Worm (Caenorhabditis elegans): ENCODE results near the gene ugt-3.

The ugt-3 gene

ce11 chrV:12811810-12812209, 11.7 kb upstream of the ugt-3 start:
- TF ChIP-seq pes-1 (GFP tag; IDR thresholded peaks at IDR 0.05) (no peak), scrt-1 (GFP tag; IDR thresholded peaks at IDR 0.05) (no peak), tbx-11 (GFP tag; IDR thresholded peaks at IDR 0.05) (no peak), B0310.2 (tag; optimal IDR thresholded peaks at IDR 0.05) (no peak), F13C5.2 (tag; optimal IDR thresholded peaks at IDR 0.05) (no peak), ama-1 (optimal IDR thresholded peaks at IDR 0.05) (no peak), ceh-36 (tag; optimal IDR thresholded peaks at IDR 0.05) (no peak), hnd-1 (tag; optimal IDR thresholded peaks at IDR 0.05) (no peak), sea-1 (GFP tag; conservative IDR thresholded peaks at IDR 0.05) (no peak), flt-1 (GFP tag; IDR thresholded peaks at IDR 0.05) (no peak), aly-1 (tag; optimal IDR thresholded peaks at IDR 0.05) (no peak), tra-4 (tag; optimal IDR thresholded peaks at IDR 0.05) (no peak), ets-7 (tag; optimal IDR thresholded peaks at IDR 0.05) (no peak), tbx-37 (GFP tag; conservative IDR thresholded peaks at IDR 0.05) (no peak), hmg-4 (GFP tag; optimal IDR thresholded peaks at IDR 0.05) (no peak), hmbx-1 (tag; optimal IDR thresholded peaks at IDR 0.05) (no peak), ceh-13 (GFP tag; optimal IDR thresholded peaks at IDR 0.05) (no peak)

- TF ChIP-seq flt-1 (GFP tag; IDR thresholded peaks at IDR 0.05) = no peak
- no peak for TF ChIP-seq scrt-1 (GFP tag; IDR thresholded peaks at IDR 0.05)
- no peak for TF ChIP-seq ceh-36 (tag; optimal IDR thresholded peaks at IDR 0.05)
- TF ChIP-seq tbx-11 (GFP tag; IDR thresholded peaks at IDR 0.05) = no peak
- TF ChIP-seq F13C5.2 (tag; optimal IDR thresholded peaks at IDR 0.05) = no peak
- no peak for TF ChIP-seq ama-1 (optimal IDR thresholded peaks at IDR 0.05)
- no peak for TF ChIP-seq tbx-37 (GFP tag; conservative IDR thresholded peaks at IDR 0.05)
- TF ChIP-seq aly-1 (tag; optimal IDR thresholded peaks at IDR 0.05) = no peak
- no peak for TF ChIP-seq hmbx-1 (tag; optimal IDR thresholded peaks at IDR 0.05)
- no peak for TF ChIP-seq B0310.2 (tag; optimal IDR thresholded peaks at IDR 0.05)
- no peak for TF ChIP-seq ets-7 (tag; optimal IDR thresholded peaks at IDR 0.05)
- TF ChIP-seq sea-1 (GFP tag; conservative IDR thresholded peaks at IDR 0.05) = no peak
- no peak for TF ChIP-seq hmg-4 (GFP tag; optimal IDR thresholded peaks at IDR 0.05)
- no peak for TF ChIP-seq pes-1 (GFP tag; IDR thresholded peaks at IDR 0.05)
- TF ChIP-seq ceh-13 (GFP tag; optimal IDR thresholded peaks at IDR 0.05) = no peak
- TF ChIP-seq hnd-1 (tag; optimal IDR thresholded peaks at IDR 0.05) = no peak
- TF ChIP-seq tra-4 (tag; optimal IDR thresholded peaks at IDR 0.05) = no peak
Measured at ce11 chrV:12811126-12811525, 11.1 kb upstream of the ugt-3 start, which contains the start of gene ZC443.2. ZC443.2 (minus strand) TSS chrV:12811192.

- no peak for TF ChIP-seq ceh-36 (tag; optimal IDR thresholded peaks at IDR 0.05)
- TF ChIP-seq scrt-1 (GFP tag; IDR thresholded peaks at IDR 0.05) = no peak
- TF ChIP-seq ama-1 (optimal IDR thresholded peaks at IDR 0.05) = no peak
- no peak for TF ChIP-seq ceh-13 (GFP tag; optimal IDR thresholded peaks at IDR 0.05)
- no peak for TF ChIP-seq F13C5.2 (tag; optimal IDR thresholded peaks at IDR 0.05)
- no peak for TF ChIP-seq sea-1 (GFP tag; conservative IDR thresholded peaks at IDR 0.05)
- no peak for TF ChIP-seq tbx-11 (GFP tag; IDR thresholded peaks at IDR 0.05)
- no peak for TF ChIP-seq ets-7 (tag; optimal IDR thresholded peaks at IDR 0.05)
- TF ChIP-seq hnd-1 (tag; optimal IDR thresholded peaks at IDR 0.05) = no peak
- no peak for TF ChIP-seq tbx-37 (GFP tag; conservative IDR thresholded peaks at IDR 0.05)
- TF ChIP-seq pes-1 (GFP tag; IDR thresholded peaks at IDR 0.05) = no peak
- no peak for TF ChIP-seq hmg-4 (GFP tag; optimal IDR thresholded peaks at IDR 0.05)
- TF ChIP-seq tra-4 (tag; optimal IDR thresholded peaks at IDR 0.05) = no peak
- TF ChIP-seq B0310.2 (tag; optimal IDR thresholded peaks at IDR 0.05) = no peak
- TF ChIP-seq aly-1 (tag; optimal IDR thresholded peaks at IDR 0.05) = no peak
- TF ChIP-seq flt-1 (GFP tag; IDR thresholded peaks at IDR 0.05) = no peak
- no peak for TF ChIP-seq hmbx-1 (tag; optimal IDR thresholded peaks at IDR 0.05)
Measured at ce11 chrV:12809876-12810275, 9.8 kb upstream of the ugt-3 start, which contains the start of gene ZC443.1. ZC443.1 (minus strand) TSS chrV:12810080.

- TF ChIP-seq hnd-1 (tag; optimal IDR thresholded peaks at IDR 0.05) (no peak), tra-4 (tag; optimal IDR thresholded peaks at IDR 0.05) (no peak), ceh-13 (GFP tag; optimal IDR thresholded peaks at IDR 0.05) (no peak), sea-1 (GFP tag; conservative IDR thresholded peaks at IDR 0.05) (no peak), tbx-11 (GFP tag; IDR thresholded peaks at IDR 0.05) (no peak), B0310.2 (tag; optimal IDR thresholded peaks at IDR 0.05) (no peak), ets-7 (tag; optimal IDR thresholded peaks at IDR 0.05) (no peak), aly-1 (tag; optimal IDR thresholded peaks at IDR 0.05) (no peak), F13C5.2 (tag; optimal IDR thresholded peaks at IDR 0.05) (no peak), scrt-1 (GFP tag; IDR thresholded peaks at IDR 0.05) (no peak)
Measured at ce11 chrV:12806190-12806589, 6.1 kb upstream of the ugt-3 start, which contains the start of gene ZC443.7. ZC443.7 (plus strand) TSS chrV:12806490.

- no peak for TF ChIP-seq tbx-37 (GFP tag; conservative IDR thresholded peaks at IDR 0.05)
- TF ChIP-seq B0310.2 (tag; optimal IDR thresholded peaks at IDR 0.05) = no peak
- TF ChIP-seq tbx-11 (GFP tag; IDR thresholded peaks at IDR 0.05) = no peak
- no peak for TF ChIP-seq hmbx-1 (tag; optimal IDR thresholded peaks at IDR 0.05)
- TF ChIP-seq ets-7 (tag; optimal IDR thresholded peaks at IDR 0.05) = no peak
- TF ChIP-seq ceh-13 (GFP tag; optimal IDR thresholded peaks at IDR 0.05) = no peak
- no peak for TF ChIP-seq F13C5.2 (tag; optimal IDR thresholded peaks at IDR 0.05)
- TF ChIP-seq hmg-4 (GFP tag; optimal IDR thresholded peaks at IDR 0.05) = no peak
- no peak for TF ChIP-seq ama-1 (optimal IDR thresholded peaks at IDR 0.05)
- TF ChIP-seq flt-1 (GFP tag; IDR thresholded peaks at IDR 0.05) = no peak
- no peak for TF ChIP-seq tra-4 (tag; optimal IDR thresholded peaks at IDR 0.05)
- no peak for TF ChIP-seq ceh-36 (tag; optimal IDR thresholded peaks at IDR 0.05)
- TF ChIP-seq pes-1 (GFP tag; IDR thresholded peaks at IDR 0.05) = no peak
- no peak for TF ChIP-seq hnd-1 (tag; optimal IDR thresholded peaks at IDR 0.05)
- TF ChIP-seq scrt-1 (GFP tag; IDR thresholded peaks at IDR 0.05) = no peak
- no peak for TF ChIP-seq sea-1 (GFP tag; conservative IDR thresholded peaks at IDR 0.05)
- TF ChIP-seq aly-1 (tag; optimal IDR thresholded peaks at IDR 0.05) = no peak
Measured at ce11 chrV:12803274-12803673, 3.2 kb upstream of the ugt-3 start, which contains the start of gene srbc-45. srbc-45 (plus strand) TSS chrV:12803574.

ce11 chrV:12797992-12798391, 2.1 kb downstream of the ugt-3 start, which contains the start of gene ugt-6:
ugt-6 (minus strand) TSS chrV:12798224.
- TF ChIP-seq hmbx-1 (tag; optimal IDR thresholded peaks at IDR 0.05) = no peak
- no peak for TF ChIP-seq pes-1 (GFP tag; IDR thresholded peaks at IDR 0.05)
- TF ChIP-seq B0310.2 (tag; optimal IDR thresholded peaks at IDR 0.05) = no peak

- no peak for TF ChIP-seq ceh-36 (tag; optimal IDR thresholded peaks at IDR 0.05)
- TF ChIP-seq scrt-1 (GFP tag; IDR thresholded peaks at IDR 0.05) = no peak
- no peak for TF ChIP-seq hnd-1 (tag; optimal IDR thresholded peaks at IDR 0.05)
- TF ChIP-seq aly-1 (tag; optimal IDR thresholded peaks at IDR 0.05) = no peak
- no peak for TF ChIP-seq F13C5.2 (tag; optimal IDR thresholded peaks at IDR 0.05)
- no peak for TF ChIP-seq hmg-4 (GFP tag; optimal IDR thresholded peaks at IDR 0.05)
- no peak for TF ChIP-seq flt-1 (GFP tag; IDR thresholded peaks at IDR 0.05)
- no peak for TF ChIP-seq ets-7 (tag; optimal IDR thresholded peaks at IDR 0.05)
Measured at ce11 chrV:12796908-12797490, 3.1 kb downstream of the ugt-3 start.

Data from whole organism, early embryonic.